Fruit fly (Drosophila melanogaster) whole organism, prepupa: Measurements from ENCODE around the gene CG13280.

Experiments
- CG11902 ChIP-seq: fragments of 200-800 bp; sonication (Bioruptor generic); optimal IDR thresholded peaks from 3 replicates; lab custom pipeline; 2016; ENCODE audit warnings: missing biosample characterization, missing genetic modification characterization
- CG16779 ChIP-seq: fragments of 200-800 bp; sonication (Bioruptor generic); optimal IDR thresholded peaks from 3 replicates; lab custom pipeline; 2017; ENCODE audit warnings: missing biosample characterization, mild to moderate bottlenecking, missing genetic modification characterization
- CG4318 ChIP-seq: fragments of 200-800 bp; sonication (Bioruptor generic); optimal IDR thresholded peaks from 3 replicates; lab custom pipeline; 2017; ENCODE audit warnings: missing biosample characterization, mild to moderate bottlenecking, missing genetic modification characterization
- CG6163 ChIP-seq: fragments of 200-800 bp; sonication (Bioruptor generic); IDR thresholded peaks from 3 replicates; pipeline ENCODE4 v1.3.6; 2022; ENCODE audit warnings: missing biosample characterization, missing genetic modification characterization
- CG6854 ChIP-seq: fragments of 200-800 bp; sonication (Bioruptor generic); optimal IDR thresholded peaks from 2 replicates; lab custom pipeline; 2017; ENCODE audit warnings: missing biosample characterization, mild to moderate bottlenecking, missing genetic modification characterization
- CG9139 ChIP-seq: fragments of 200-800 bp; sonication (Bioruptor generic); optimal IDR thresholded peaks from 3 replicates; lab custom pipeline; 2017; ENCODE audit warnings: missing biosample characterization, mild to moderate bottlenecking, missing genetic modification characterization
- Ets96B ChIP-seq: fragments of 200-800 bp; optimal IDR thresholded peaks from 2 replicates; lab custom pipeline; 2019; ENCODE audit warnings: missing biosample characterization, mild to moderate bottlenecking, missing genetic modification characterization, moderate library complexity
- Hr4 ChIP-seq: fragments of 200-800 bp; sonication (Bioruptor generic); optimal IDR thresholded peaks from 3 replicates; lab custom pipeline; 2016; ENCODE audit warnings: missing biosample characterization, missing genetic modification characterization
- Smox ChIP-seq: fragments of 200-800 bp; sonication (Bioruptor generic); optimal IDR thresholded peaks from 3 replicates; lab custom pipeline; 2016; ENCODE audit warnings: missing biosample characterization, missing genetic modification characterization

DNA sequence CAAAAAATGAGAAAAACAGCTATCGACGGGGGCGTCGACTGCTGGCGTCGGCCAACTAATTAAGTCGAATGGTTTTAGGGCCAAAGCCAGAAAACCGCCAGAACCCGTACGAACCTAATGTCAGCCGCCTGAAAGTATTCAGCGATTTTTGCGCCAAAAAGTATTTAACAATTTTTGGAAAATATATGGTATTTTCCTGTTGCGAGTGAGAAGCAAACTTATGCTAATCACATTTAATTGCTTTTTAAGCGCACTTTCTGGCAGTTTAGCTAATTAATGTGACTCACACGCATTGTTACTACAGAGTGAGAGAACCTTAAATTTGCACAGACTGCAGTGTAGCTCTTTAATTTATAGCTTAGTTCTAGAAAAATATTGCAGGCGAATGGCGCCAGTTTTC is 41.6 kb upstream of the CG13280 start:
- no peak for TF ChIP-seq CG4318 (GFP tag; lab: Kevin White, UChicago)
- TF ChIP-seq CG6163 (GFP tag; lab: Robert Waterston, UW), result no peak
- TF ChIP-seq CG11902 (GFP tag; lab: Kevin White, UChicago), result no peak
- TF ChIP-seq CG6854 (GFP tag; lab: Kevin White, UChicago), result no peak
- TF ChIP-seq Ets96B (tag; lab: Kevin White, UChicago), result no peak
- no peak for TF ChIP-seq CG16779
- no peak for TF ChIP-seq Smox (GFP tag; lab: Kevin White, UChicago)
- no peak for TF ChIP-seq Hr4 (GFP tag; lab: Kevin White, UChicago)
- no peak for TF ChIP-seq CG9139
